Worm (Caenorhabditis elegans): Measurements from ENCODE around the gene mcp-1.

Gene mcp-1

DNA sequence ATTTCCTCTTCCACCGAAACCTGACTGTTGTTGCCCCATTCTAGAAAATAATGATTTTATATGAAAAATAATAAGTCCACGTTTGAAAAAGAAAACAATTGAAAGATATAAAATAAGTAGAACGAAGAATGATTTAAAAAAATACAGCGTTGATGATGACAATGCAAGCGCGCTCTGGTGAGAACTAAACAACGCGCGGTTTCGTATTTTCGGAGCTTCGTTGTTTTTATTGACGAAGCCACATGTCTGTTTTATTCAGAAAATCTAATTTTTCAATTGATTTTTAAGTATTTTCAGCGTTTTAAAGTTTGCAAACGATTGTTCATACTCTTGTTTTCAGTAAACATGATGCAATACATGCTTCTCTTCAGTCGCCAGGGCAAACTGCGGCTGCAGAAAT, 56.0 kb downstream of the mcp-1 start, which contains the start of the genes rpt-2 and aps-1 (continued):
- TF ChIP-seq nhr-42 (GFP tag; IDR thresholded peaks at IDR 0.05), result no peak
- no peak for TF ChIP-seq F10B5.3 (tag; optimal IDR thresholded peaks at IDR 0.05)
- TF ChIP-seq snpc-1.2 (GFP tag; IDR thresholded peaks at IDR 0.05), result no peak
- peak in 1 of 2 experiments; percentile 67 for TF ChIP-seq mdl-1 (tag; optimal IDR thresholded peaks at IDR 0.05)
- peak in 1 of 2 experiments; percentile 91 for TF ChIP-seq lsy-2 (tag; optimal IDR thresholded peaks at IDR 0.05)
- peak; percentile 85 for TF ChIP-seq mep-1 (tag; optimal IDR thresholded peaks at IDR 0.05)
- TF ChIP-seq aha-1 (tag), result no peak
- no peak for TF ChIP-seq madf-9 (GFP tag; conservative IDR thresholded peaks at IDR 0.05)
- TF ChIP-seq mes-2 (tag; optimal IDR thresholded peaks at IDR 0.05; ENCODE audit: poor library complexity, severe bottlenecking), result peak; percentile 87
- no peak for TF ChIP-seq ceh-44 (GFP tag; IDR thresholded peaks at IDR 0.05)
- no peak for TF ChIP-seq zfp-2 (tag; optimal IDR thresholded peaks at IDR 0.05)
- no peak for TF ChIP-seq ceh-32 (tag; optimal IDR thresholded peaks at IDR 0.05; ENCODE audit: poor library complexity)
- peak; percentile 89 for TF ChIP-seq hlh-30 (tag; optimal IDR thresholded peaks at IDR 0.05; ENCODE audit: insufficient read depth)
- TF ChIP-seq php-3 (GFP tag; IDR thresholded peaks at IDR 0.05), result no peak
- no peak for TF ChIP-seq ces-1 (GFP tag; optimal IDR thresholded peaks at IDR 0.05)
- TF ChIP-seq vab-7 (GFP tag; IDR thresholded peaks at IDR 0.05), result no peak
- TF ChIP-seq ctbp-1 (GFP tag; IDR thresholded peaks at IDR 0.05), result no peak
- no peak for TF ChIP-seq Y5F2A.4 (GFP tag; optimal IDR thresholded peaks at IDR 0.05)
- TF ChIP-seq daf-16 (GFP tag; optimal IDR thresholded peaks at IDR 0.05), result no peak
- TF ChIP-seq daf-16 (tag; optimal IDR thresholded peaks at IDR 0.05), result peak; percentile 57
- TF ChIP-seq F49E8.2 (tag; optimal IDR thresholded peaks at IDR 0.05; ENCODE audit: borderline replicate concordance), result no peak
- no peak for TF ChIP-seq daf-19 (GFP tag; conservative IDR thresholded peaks at IDR 0.05)
- no peak for TF ChIP-seq ztf-11 (tag; optimal IDR thresholded peaks at IDR 0.05)
- TF ChIP-seq dmd-6 (GFP tag; IDR thresholded peaks at IDR 0.05), result peak; percentile 34
- TF ChIP-seq ceh-82 (tag; optimal IDR thresholded peaks at IDR 0.05), result no peak
- no peak for TF ChIP-seq nhr-237 (tag; optimal IDR thresholded peaks at IDR 0.05)
- peak; percentile 35 for TF ChIP-seq ztf-7 (tag; optimal IDR thresholded peaks at IDR 0.05)
- TF ChIP-seq nhr-102 (tag; optimal IDR thresholded peaks at IDR 0.05), result no peak
- TF ChIP-seq madf-5 (GFP tag; IDR thresholded peaks at IDR 0.05), result no peak
- TF ChIP-seq hmg-1.1 (GFP tag; IDR thresholded peaks at IDR 0.05), result peak; percentile 56
- no peak for TF ChIP-seq attf-4 (tag; optimal IDR thresholded peaks at IDR 0.05)
- no peak for TF ChIP-seq cey-2 (tag; optimal IDR thresholded peaks at IDR 0.05; ENCODE audit: borderline replicate concordance, insufficient read depth)
- TF ChIP-seq egl-27 (tag; optimal IDR thresholded peaks at IDR 0.05), result no peak
- TF ChIP-seq saeg-2 (GFP tag; IDR thresholded peaks at IDR 0.05), result no peak
- peak; percentile 8 for TF ChIP-seq pqm-1 (tag; optimal IDR thresholded peaks at IDR 0.05)
- TF ChIP-seq Y75B8A.6 (GFP tag; IDR thresholded peaks at IDR 0.05), result no peak
- no peak for TF ChIP-seq skn-1 (tag; optimal IDR thresholded peaks at IDR 0.05)
- TF ChIP-seq unc-39 (tag; optimal IDR thresholded peaks at IDR 0.05), result no peak
- no peak for TF ChIP-seq zfp-3 (GFP tag; conservative IDR thresholded peaks at IDR 0.05)
- no peak for TF ChIP-seq egl-43 (GFP tag; IDR thresholded peaks at IDR 0.05)
- no peak for TF ChIP-seq lin-29 (GFP tag; IDR thresholded peaks at IDR 0.05)
- no peak for TF ChIP-seq ZK337.2 (GFP tag; IDR thresholded peaks at IDR 0.05)
- no peak for TF ChIP-seq lir-3 (tag; optimal IDR thresholded peaks at IDR 0.05)
- no peak for TF ChIP-seq snpc-4 (tag; optimal IDR thresholded peaks at IDR 0.05)
- TF ChIP-seq lin-1 (GFP tag; IDR thresholded peaks at IDR 0.05), result no peak
- no peak for TF ChIP-seq ZK546.5 (tag; optimal IDR thresholded peaks at IDR 0.05)
- peak; percentile 45 for TF ChIP-seq nhr-6 (tag; optimal IDR thresholded peaks at IDR 0.05)
- peak; percentile 68 for TF ChIP-seq lin-15B (tag; optimal IDR thresholded peaks at IDR 0.05)
- TF ChIP-seq ceh-20 (GFP tag; IDR thresholded peaks at IDR 0.05), result no peak
- TF ChIP-seq pha-4 (GFP tag; IDR thresholded peaks at IDR 0.05), result no peak; the same call in 1 of the 2 replicates
- TF ChIP-seq pha-4 (tag; optimal IDR thresholded peaks at IDR 0.05), result peak; percentile 83
- peak; percentile 61 for TF ChIP-seq nhr-11 (tag; optimal IDR thresholded peaks at IDR 0.05)
- peak; percentile 66 for TF ChIP-seq nhr-77 (tag; optimal IDR thresholded peaks at IDR 0.05)

All from whole organism, L4 larva.